Worm (Caenorhabditis elegans) whole organism, L4 larva: ENCODE results near the gene npp-24.

Experiments
- Y48G9A.11 ChIP-seq: fragments of 200-800 bp; sonication (Bioruptor generic); IDR thresholded peaks from 2 replicates; pipeline ENCODE4 v1.3.6; 2022; ENCODE audit warnings: missing genetic modification reagents, missing genetic modification characterization, missing compliant biosample characterization
- Y5F2A.4 ChIP-seq: fragments of 200-800 bp; sonication (Bioruptor generic); optimal IDR thresholded peaks from 2 replicates; lab custom pipeline; 2018; ENCODE audit warnings: mild to moderate bottlenecking, missing genetic modification characterization, missing compliant biosample characterization
- ama-1 ChIP-seq: fragments of 150-350 bp; optimal IDR thresholded peaks from 2 replicates; lab custom pipeline; 2014; ENCODE audit warnings: inconsistent platforms, mixed read lengths
- hlh-11 ChIP-seq: fragments of 200-800 bp; sonication (Bioruptor generic); optimal IDR thresholded peaks from 2 replicates; lab custom pipeline; 2018; ENCODE audit warnings: mild to moderate bottlenecking, missing genetic modification characterization, missing compliant biosample characterization
- lsy-2 ChIP-seq, 2 experiments: fragments of 150-350 bp in 1 of 2; sonication (generic microtip) in 1 of 2; optimal IDR thresholded peaks; 2 replicates each; lab custom pipeline; 2014 to 2017; ENCODE audit warnings: missing biosample characterization in 2 of 2, missing genetic modification characterization in 2 of 2
- nhr-76 ChIP-seq: fragments of 150-350 bp; optimal IDR thresholded peaks from 2 replicates; lab custom pipeline; 2014; ENCODE audit warnings: missing biosample characterization, missing genetic modification characterization
- nhr-77 ChIP-seq: fragments of 150-350 bp; optimal IDR thresholded peaks from 2 replicates; lab custom pipeline; 2014; ENCODE audit warnings: missing biosample characterization, missing genetic modification characterization
- pqm-1 ChIP-seq: sonication (generic microtip); optimal IDR thresholded peaks from 2 replicates; lab custom pipeline; 2017; ENCODE audit warnings: missing biosample characterization, missing genetic modification characterization
- set-16 ChIP-seq: fragments of 200-800 bp; sonication (Bioruptor generic); IDR thresholded peaks from 2 replicates; pipeline ENCODE4 v1.3.6; 2022; ENCODE audit warnings: missing genetic modification reagents, missing genetic modification characterization, missing compliant biosample characterization
- snpc-4 ChIP-seq: fragments of 150-350 bp; optimal IDR thresholded peaks from 2 replicates; lab custom pipeline; 2014; ENCODE audit warnings: missing biosample characterization, missing genetic modification characterization
- unc-39 ChIP-seq: sonication (generic microtip); optimal IDR thresholded peaks from 2 replicates; lab custom pipeline; 2017; ENCODE audit warnings: missing biosample characterization, missing genetic modification characterization

DNA sequence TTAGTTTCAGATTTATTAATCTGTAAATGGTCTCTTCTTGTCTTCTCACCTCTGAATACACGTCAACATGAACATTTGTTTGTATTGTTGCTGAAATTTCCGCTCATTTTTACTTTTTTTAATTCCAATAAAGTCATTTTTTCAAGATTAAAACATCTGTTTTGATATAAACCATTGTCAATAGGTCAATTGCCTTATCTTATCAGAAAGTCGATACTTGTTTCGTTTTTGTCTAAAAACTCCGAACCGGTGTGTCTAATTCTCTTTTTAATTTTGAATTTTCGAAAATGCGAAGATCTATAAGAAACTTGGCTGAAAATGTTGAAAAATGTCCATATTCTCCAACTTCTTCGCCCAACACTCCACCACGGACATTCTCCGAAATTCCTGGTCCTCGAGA is 1.9 kb upstream of the npp-24 start, which contains the start of gene cyp-44A1:
- no peak for TF ChIP-seq Y5F2A.4 (GFP tag; lab: Kevin White, UChicago)
- TF ChIP-seq Y48G9A.11: no peak
- TF ChIP-seq pqm-1 (tag; lab: Kevin White, UChicago): peak; percentile 3
- no peak for TF ChIP-seq nhr-76 (tag; lab: Kevin White, UChicago)
- no peak for TF ChIP-seq snpc-4 (tag; lab: Kevin White, UChicago)
- TF ChIP-seq hlh-11 (tag; lab: Kevin White, UChicago): no peak
- TF ChIP-seq ama-1 (lab: Kevin White, UChicago): no peak
- no peak for TF ChIP-seq nhr-77 (tag; lab: Kevin White, UChicago)
- no peak for TF ChIP-seq lsy-2 (tag; optimal IDR thresholded peaks at IDR 0.05; lab: Kevin White, UChicago)
- TF ChIP-seq set-16 (GFP tag; lab: Robert Waterston, UW): no peak
- TF ChIP-seq unc-39: no peak
